Fruit fly (Drosophila melanogaster) whole organism, embryonic: ENCODE measurements around the gene Zir.
A peak's percentile ranks its signal among the peaks of the same experiment; 100 is the strongest.

ENCODE experiments used
- Antp ChIP-seq: fragments of 200-800 bp; sonication (Bioruptor generic); optimal IDR thresholded peaks from 3 replicates; lab custom pipeline; 2016; ENCODE audit warnings: missing biosample characterization, missing genetic modification characterization
- CG10274 ChIP-seq: fragments of 200-800 bp; sonication (Bioruptor generic); optimal IDR thresholded peaks from 3 replicates; lab custom pipeline; 2017; ENCODE audit warnings: missing biosample characterization, mild to moderate bottlenecking, missing genetic modification characterization
- CG14014 ChIP-seq: fragments of 200-800 bp; sonication (Bioruptor generic); IDR thresholded peaks from 2 replicates; pipeline ENCODE4 v1.3.6; 2022; ENCODE audit warnings: missing biosample characterization, missing genetic modification characterization
- CG15073 ChIP-seq: fragments of 200-800 bp; sonication (Bioruptor generic); optimal IDR thresholded peaks from 2 replicates; lab custom pipeline; 2016; ENCODE audit warnings: missing biosample characterization, missing genetic modification characterization
- CG15696 ChIP-seq: fragments of 200-800 bp; sonication (Bioruptor generic); optimal IDR thresholded peaks from 2 replicates; lab custom pipeline; 2019; ENCODE audit warnings: missing biosample characterization, mild to moderate bottlenecking, missing genetic modification characterization, moderate library complexity
- CG16813 ChIP-seq: fragments of 200-800 bp; sonication (Bioruptor generic); IDR thresholded peaks from 3 replicates; pipeline ENCODE4 v1.3.6; 2022; ENCODE audit warnings: missing biosample characterization, missing genetic modification characterization; ENCODE audit not compliant: partially characterized antibody
- CG17328 ChIP-seq: fragments of 200-800 bp; sonication (Bioruptor generic); IDR thresholded peaks from 2 replicates; pipeline ENCODE4 v1.3.6; 2022; ENCODE audit warnings: missing biosample characterization, missing genetic modification characterization
- CG17361 ChIP-seq: fragments of 200-800 bp; sonication (Bioruptor generic); IDR thresholded peaks from 3 replicates; pipeline ENCODE4 v1.3.6; 2022; ENCODE audit warnings: missing biosample characterization, missing genetic modification characterization
- CG17829 ChIP-seq: fragments of 200-800 bp; optimal IDR thresholded peaks from 2 replicates; lab custom pipeline; 2019; ENCODE audit warnings: missing biosample characterization, mild to moderate bottlenecking, missing genetic modification characterization, moderate library complexity
- CG18599 ChIP-seq: fragments of 200-800 bp; sonication (Bioruptor generic); optimal IDR thresholded peaks from 3 replicates; lab custom pipeline; 2017; ENCODE audit warnings: missing biosample characterization, missing genetic modification characterization, mild to moderate bottlenecking, moderate library complexity, missing genetic modification reagents
- CG2199 ChIP-seq: fragments of 200-800 bp; sonication (Bioruptor generic); IDR thresholded peaks from 3 replicates; pipeline ENCODE4 v1.3.6; 2022; ENCODE audit warnings: missing biosample characterization, missing genetic modification characterization
- CG2678 ChIP-seq: fragments of 200-800 bp; sonication (Bioruptor generic); optimal IDR thresholded peaks from 3 replicates; lab custom pipeline; 2019; ENCODE audit warnings: missing biosample characterization, mild to moderate bottlenecking, missing genetic modification characterization, moderate library complexity
- CG3407 ChIP-seq: fragments of 200-800 bp; sonication (Bioruptor generic); optimal IDR thresholded peaks from 2 replicates; lab custom pipeline; 2018; ENCODE audit warnings: missing biosample characterization, mild to moderate bottlenecking, missing genetic modification characterization
- CG34224 ChIP-seq: fragments of 200-800 bp; sonication (Bioruptor generic); IDR thresholded peaks from 3 replicates; pipeline ENCODE4 v1.3.6; 2022; ENCODE audit warnings: missing biosample characterization, missing genetic modification characterization; ENCODE audit not compliant: partially characterized antibody
- CG3726 ChIP-seq: fragments of 200-800 bp; sonication (Bioruptor generic); IDR thresholded peaks from 3 replicates; pipeline ENCODE4, ENCODE4 v1.3.6; 2022; ENCODE audit warnings: missing biosample characterization, missing genetic modification characterization
- CG7839 ChIP-seq: fragments of 200-800 bp; sonication (Bioruptor generic); optimal IDR thresholded peaks from 3 replicates; lab custom pipeline; 2018; ENCODE audit warnings: missing biosample characterization, mild to moderate bottlenecking, missing genetic modification characterization, moderate library complexity
- CG8089 ChIP-seq: fragments of 200-800 bp; sonication (Bioruptor generic); optimal IDR thresholded peaks from 3 replicates; lab custom pipeline; 2016; ENCODE audit warnings: missing biosample characterization, missing genetic modification characterization
- CG8478 ChIP-seq: fragments of >200 bp; optimal IDR thresholded peaks from 2 replicates; lab custom pipeline; 2018
- CG8765 ChIP-seq: fragments of 200-800 bp; sonication (Bioruptor generic); IDR thresholded peaks from 2 replicates; pipeline ENCODE4 v1.3.6; 2022; ENCODE audit warnings: missing biosample characterization, missing genetic modification characterization
- CG9215 ChIP-seq: fragments of 200-800 bp; sonication (Bioruptor generic); IDR thresholded peaks from 2 replicates; pipeline ENCODE4 v1.3.6; 2022; ENCODE audit warnings: missing biosample characterization, missing genetic modification characterization
- Camta ChIP-seq: fragments of 200-800 bp; sonication (Bioruptor generic); optimal IDR thresholded peaks from 2 replicates; lab custom pipeline; 2016; ENCODE audit warnings: missing biosample characterization, missing genetic modification characterization
- Doc2 ChIP-seq: fragments of 200-800 bp; sonication (Bioruptor generic); IDR thresholded peaks from 2 replicates; pipeline ENCODE4 v1.3.6; 2022; ENCODE audit warnings: missing biosample characterization, missing genetic modification characterization
- Eip74EF ChIP-seq, 2 experiments: fragments of 200-800 bp in 1 of 2; fragments of >200 bp in 1 of 2; sonication (Bioruptor generic) in 1 of 2; optimal IDR thresholded peaks; 2 replicates each; lab custom pipeline; 2017 to 2019; ENCODE audit warnings: missing biosample characterization in 2 of 2, missing genetic modification characterization in 2 of 2, mild to moderate bottlenecking in 1 of 2, moderate library complexity in 1 of 2
- HLH54F ChIP-seq: fragments of 200-800 bp; sonication (Bioruptor generic); optimal IDR thresholded peaks from 3 replicates; lab custom pipeline; 2016; ENCODE audit warnings: missing biosample characterization, missing genetic modification characterization
- Lhr ChIP-seq: fragments of 200-800 bp; sonication (Bioruptor generic); optimal IDR thresholded peaks from 3 replicates; lab custom pipeline; 2017; ENCODE audit warnings: mild to moderate bottlenecking, missing biosample characterization, missing genetic modification reagents, missing genetic modification characterization
- NFAT ChIP-seq: fragments of 200-800 bp; sonication (Bioruptor generic); IDR thresholded peaks from 2 replicates; pipeline ENCODE4 v1.3.6; 2022; ENCODE audit warnings: missing biosample characterization, missing genetic modification characterization
- Nf-YC ChIP-seq: fragments of 200-800 bp; optimal IDR thresholded peaks from 3 replicates; lab custom pipeline; 2019; ENCODE audit warnings: missing biosample characterization, mild to moderate bottlenecking, missing genetic modification characterization, moderate library complexity
- Rx ChIP-seq: fragments of 200-800 bp; sonication (Bioruptor generic); IDR thresholded peaks from 2 replicates; pipeline ENCODE4 v1.3.6; 2022; ENCODE audit warnings: missing biosample characterization, missing genetic modification characterization
- Side ChIP-seq: fragments of 200-800 bp; sonication (Bioruptor generic); optimal IDR thresholded peaks from 2 replicates; lab custom pipeline; 2016; ENCODE audit warnings: missing biosample characterization, missing genetic modification characterization
- Sry-β ChIP-seq: fragments of 200-800 bp; sonication (Bioruptor generic); optimal IDR thresholded peaks from 2 replicates; lab custom pipeline; 2018; ENCODE audit warnings: missing biosample characterization, mild to moderate bottlenecking, missing genetic modification characterization, moderate library complexity
- Stat92E ChIP-seq, 3 experiments: fragments of >200 bp in 2 of 3; fragments of 200-800 bp in 1 of 3; sonication (Bioruptor generic) in 1 of 3; optimal IDR thresholded peaks; 2 replicates each; lab custom pipeline; 2017 to 2019; ENCODE audit warnings: missing biosample characterization in 3 of 3, missing genetic modification characterization in 3 of 3, mild to moderate bottlenecking in 1 of 3, moderate library complexity in 1 of 3
- az2 ChIP-seq: fragments of 200-800 bp; sonication (Bioruptor generic); optimal IDR thresholded peaks from 3 replicates; lab custom pipeline; 2016; ENCODE audit warnings: missing biosample characterization, missing genetic modification characterization
- bowl ChIP-seq: fragments of 200-800 bp; sonication (Bioruptor generic); IDR thresholded peaks from 2 replicates; pipeline ENCODE4 v1.3.6; 2022; ENCODE audit warnings: missing biosample characterization, missing genetic modification characterization
- exex ChIP-seq: fragments of 200-800 bp; sonication (Bioruptor generic); optimal IDR thresholded peaks from 4 replicates; lab custom pipeline; 2018; ENCODE audit warnings: missing biosample characterization, mild to moderate bottlenecking, missing genetic modification characterization, moderate library complexity
- gem ChIP-seq: fragments of 200-800 bp; sonication (Bioruptor generic); optimal IDR thresholded peaks from 2 replicates; lab custom pipeline; 2019; ENCODE audit warnings: missing biosample characterization, mild to moderate bottlenecking, missing genetic modification characterization, moderate library complexity
- jing ChIP-seq: fragments of 200-800 bp; sonication (Bioruptor generic); optimal IDR thresholded peaks from 2 replicates; lab custom pipeline; 2018; ENCODE audit warnings: missing biosample characterization, mild to moderate bottlenecking, missing genetic modification characterization
- kay ChIP-seq: fragments of 200-800 bp; sonication (Bioruptor generic); optimal IDR thresholded peaks from 2 replicates; lab custom pipeline; 2016; ENCODE audit warnings: missing biosample characterization, missing genetic modification characterization
- kni ChIP-seq: fragments of 200-800 bp; sonication (Bioruptor generic); optimal IDR thresholded peaks from 3 replicates; lab custom pipeline; 2017; ENCODE audit warnings: mild to moderate bottlenecking, missing biosample characterization, missing genetic modification reagents, missing genetic modification characterization
- knrl ChIP-seq: fragments of 200-800 bp; sonication (Bioruptor generic); IDR thresholded peaks from 3 replicates; pipeline ENCODE4 v1.3.6; 2022; ENCODE audit warnings: missing biosample characterization, missing genetic modification characterization; ENCODE audit not compliant: partially characterized antibody
- lmd ChIP-seq: fragments of 200-800 bp; sonication (Bioruptor generic); IDR thresholded peaks from 2 replicates; pipeline ENCODE4 v1.3.6; 2022; ENCODE audit warnings: missing biosample characterization, missing genetic modification characterization
- nerfin-1 ChIP-seq: fragments of 200-800 bp; sonication (Bioruptor generic); optimal IDR thresholded peaks from 3 replicates; lab custom pipeline; 2019; ENCODE audit warnings: missing biosample characterization, mild to moderate bottlenecking, missing genetic modification characterization, moderate library complexity
- row ChIP-seq: fragments of 200-800 bp; sonication (Bioruptor generic); IDR thresholded peaks from 3 replicates; pipeline ENCODE4 v1.3.6; 2022; ENCODE audit warnings: missing biosample characterization, missing genetic modification characterization
- salm ChIP-seq: fragments of 200-800 bp; sonication (Bioruptor generic); optimal IDR thresholded peaks from 2 replicates; lab custom pipeline; 2018; ENCODE audit warnings: missing biosample characterization, mild to moderate bottlenecking, missing genetic modification characterization
- sc ChIP-seq, 3 experiments: fragments of >200 bp in 2 of 3; fragments of 200-800 bp in 1 of 3; sonication (Bioruptor generic) in 1 of 3; optimal IDR thresholded peaks; 2 replicates in 2 of 3; 3 replicates in 1 of 3; lab custom pipeline; 2017; ENCODE audit warnings: mild to moderate bottlenecking in 1 of 3, missing biosample characterization in 1 of 3, missing genetic modification characterization in 1 of 3, missing genetic modification reagents in 1 of 3
- slou ChIP-seq: fragments of 200-800 bp; sonication (Bioruptor generic); optimal IDR thresholded peaks from 3 replicates; lab custom pipeline; 2016; ENCODE audit warnings: missing biosample characterization, missing genetic modification characterization
- tx ChIP-seq: fragments of 200-800 bp; sonication (Bioruptor generic); optimal IDR thresholded peaks from 2 replicates; lab custom pipeline; 2016; ENCODE audit warnings: missing biosample characterization, missing genetic modification characterization
- wek ChIP-seq: fragments of 200-800 bp; sonication (Bioruptor generic); optimal IDR thresholded peaks from 3 replicates; lab custom pipeline; 2018; ENCODE audit warnings: missing biosample characterization, mild to moderate bottlenecking, missing genetic modification characterization, moderate library complexity

The Zir gene

DNA sequence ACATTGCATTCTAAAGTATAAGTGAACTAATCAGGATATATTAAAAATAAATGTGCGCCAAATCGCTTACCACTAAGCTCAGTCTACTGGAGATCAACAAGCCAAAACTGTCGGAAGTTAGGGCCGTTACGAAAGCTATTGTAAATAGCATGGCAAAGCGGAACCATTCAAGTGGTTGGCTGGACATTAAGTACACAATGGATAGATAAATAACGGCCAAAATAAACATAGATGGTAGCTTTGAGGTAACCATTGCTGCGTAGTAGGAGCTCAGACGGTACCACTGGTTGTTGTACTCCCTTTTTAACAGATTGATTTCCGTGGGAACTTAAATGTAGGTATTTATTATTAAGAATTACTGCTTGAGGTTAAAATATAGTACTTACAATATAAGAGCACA lies 23.2 kb downstream of the Zir start (continued):
- TF ChIP-seq CG15696 (tag; lab: Kevin White, UChicago) (no peak), NFAT (no peak), CG34224 (GFP tag; lab: Robert Waterston, UW) (no peak), CG15073 (GFP tag; lab: Kevin White, UChicago) (no peak), kni (GFP tag; lab: Kevin White, UChicago) (peak; percentile 75), CG8089 (GFP tag; lab: Kevin White, UChicago) (no peak), CG3726 (GFP tag; lab: Robert Waterston, UW) (no peak), knrl (GFP tag; lab: Robert Waterston, UW) (no peak), CG10274 (GFP tag; lab: Kevin White, UChicago) (no peak), Lhr (GFP tag; lab: Kevin White, UChicago) (no peak), bowl (no peak), jing (no peak), Side (GFP tag; lab: Kevin White, UChicago) (no peak), CG14014 (GFP tag; lab: Robert Waterston, UW) (peak; percentile 62; the same call in 1 of the 2 replicates), CG17829 (tag; lab: Kevin White, UChicago) (no peak), tx (GFP tag; lab: Kevin White, UChicago) (no peak), CG16813 (GFP tag; lab: Robert Waterston, UW) (no peak)
- TF ChIP-seq, all 482 proteins: peak for 103

dm6 chr2L:120492-121455 lies 26.2 kb downstream of the Zir start:
- TF ChIP-seq CG17328 (GFP tag; lab: Robert Waterston, UW) (no peak), CG7839 (tag; lab: Kevin White, UChicago) (peak; percentile 19), CG2678 (tag; lab: Kevin White, UChicago) (peak; percentile 11), Sry-β (no peak), CG9215 (GFP tag; lab: Robert Waterston, UW) (no peak), CG8478 (lab: Kevin White, UChicago) (no peak), CG2199 (peak; percentile 31; the same call in 1 of the 3 replicates), sc (optimal IDR thresholded peaks at IDR 0.05; lab: Kevin White, UChicago) (no peak), sc (GFP tag; optimal IDR thresholded peaks at IDR 0.05; lab: Kevin White, UChicago) (no peak), Doc2 (no peak), slou (GFP tag; lab: Kevin White, UChicago) (no peak), Rx (GFP tag; lab: Robert Waterston, UW) (no peak), Eip74EF (GFP tag; optimal IDR thresholded peaks at IDR 0.05; lab: Kevin White, UChicago) (peak in 1 of 2 experiments; percentile 51), CG8765 (no peak), az2 (GFP tag; lab: Kevin White, UChicago) (no peak), nerfin-1 (tag; lab: Kevin White, UChicago) (no peak), gem (tag; lab: Kevin White, UChicago) (peak; percentile 26), Stat92E (GFP tag; optimal IDR thresholded peaks at IDR 0.05; lab: Kevin White, UChicago) (no peak), wek (GFP tag; lab: Kevin White, UChicago) (no peak), CG18599 (GFP tag; lab: Kevin White, UChicago) (peak; percentile 29), Camta (GFP tag; lab: Kevin White, UChicago) (no peak), Antp (peak; percentile 17), Nf-YC (no peak), CG3407 (GFP tag; lab: Kevin White, UChicago) (no peak), lmd (GFP tag; lab: Robert Waterston, UW) (no peak), CG17361 (GFP tag; lab: Robert Waterston, UW) (peak; percentile 31; the same call in 1 of the 3 replicates), kay (GFP tag; lab: Kevin White, UChicago) (peak; percentile 44), exex (tag; lab: Kevin White, UChicago) (peak; percentile 23), HLH54F (no peak), row (GFP tag; lab: Robert Waterston, UW) (peak; percentile 75), salm (no peak)
